Worm (Caenorhabditis elegans) whole organism, L4/young adult: Measurements from ENCODE around the gene Y73B6BL.270.

ENCODE experiments used
- W03F9.2 ChIP-seq: fragments of 150-350 bp; optimal IDR thresholded peaks from 2 replicates; lab custom pipeline; 2014; ENCODE audit warnings: missing biosample characterization, missing genetic modification characterization
- dao-5 ChIP-seq: sonication (generic microtip); optimal IDR thresholded peaks from 2 replicates; lab custom pipeline; 2016; ENCODE audit warnings: missing genotype, missing genetic modification characterization, moderate library complexity, missing compliant biosample characterization
- him-1 ChIP-seq: sonication (generic microtip); optimal IDR thresholded peaks from 2 replicates; lab custom pipeline; 2016; ENCODE audit warnings: missing genotype, missing genetic modification reagents, missing genetic modification characterization, missing compliant biosample characterization

DNA sequence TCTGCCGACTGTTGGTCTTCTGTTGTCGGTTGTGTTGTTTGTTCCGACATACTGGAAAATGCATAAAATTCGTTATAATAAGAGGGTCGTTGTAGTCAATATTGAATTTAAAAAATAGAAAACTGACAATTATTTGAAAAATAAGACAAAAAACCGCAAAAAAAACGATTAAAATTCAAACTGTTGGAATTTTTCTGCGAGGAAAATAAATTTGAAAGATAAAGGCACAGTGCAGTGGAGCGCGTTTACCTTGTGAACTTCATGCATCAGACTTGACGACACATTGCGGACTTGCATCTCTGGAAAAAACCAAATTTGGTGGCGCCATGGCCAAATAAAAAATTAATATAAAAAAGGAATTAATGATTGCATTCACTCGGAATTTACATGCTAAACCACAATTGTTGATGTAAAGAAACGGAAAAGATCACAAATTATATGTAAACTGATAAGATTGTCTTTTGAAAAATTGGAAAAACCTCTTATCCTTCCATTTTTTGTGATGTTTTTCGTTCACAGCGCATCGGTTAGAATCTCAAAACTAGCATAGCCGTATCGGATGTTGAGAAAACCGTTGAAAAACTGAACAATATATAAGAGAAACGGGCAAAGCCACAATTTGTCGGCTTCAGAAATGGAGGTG, 11.4 kb downstream of the Y73B6BL.270 start, which contains the start of the genes hrpf-2 and bli-6:
- TF ChIP-seq him-1 (tag; lab: Kevin White, UChicago) (no peak), W03F9.2 (tag; lab: Kevin White, UChicago) (peak; percentile 92), dao-5 (tag; lab: Kevin White, UChicago) (no peak)
